Fruit fly (Drosophila melanogaster): ENCODE measurements around the gene HIP.

Gene HIP

dm6 chrX:3809085-3809484 lies 10.1 kb downstream of the HIP start:
- TF ChIP-seq achi (GFP tag; optimal IDR thresholded peaks at IDR 0.05) (no peak), Hr39 (GFP tag; optimal IDR thresholded peaks at IDR 0.05) (no peak), CG6276 (GFP tag; optimal IDR thresholded peaks at IDR 0.05) (no peak), Sox15 (GFP tag; optimal IDR thresholded peaks at IDR 0.05) (no peak), svp (GFP tag) (no peak), pdm3 (GFP tag; optimal IDR thresholded peaks at IDR 0.05) (no peak), CG4318 (GFP tag; optimal IDR thresholded peaks at IDR 0.05) (no peak), CG8632 (GFP tag; optimal IDR thresholded peaks at IDR 0.05) (no peak), Hr38 (GFP tag; optimal IDR thresholded peaks at IDR 0.05) (no peak), CG10631 (GFP tag; optimal IDR thresholded peaks at IDR 0.05) (no peak), Met (GFP tag; optimal IDR thresholded peaks at IDR 0.05) (no peak), CG3032 (tag; optimal IDR thresholded peaks at IDR 0.05) (no peak)

- TF ChIP-seq Hr38 (GFP tag; optimal IDR thresholded peaks at IDR 0.05) (no peak), achi (GFP tag; optimal IDR thresholded peaks at IDR 0.05) (no peak), CG11902 (GFP tag; optimal IDR thresholded peaks at IDR 0.05) (no peak), Gug (GFP tag; IDR thresholded peaks at IDR 0.05) (0 out of 2 replicates have a peak, but pooled peaks have one; percentile 23), CG4318 (GFP tag; optimal IDR thresholded peaks at IDR 0.05) (no peak), net (GFP tag; optimal IDR thresholded peaks at IDR 0.05) (peak; percentile 22), svp (GFP tag) (no peak), Smox (GFP tag; optimal IDR thresholded peaks at IDR 0.05) (no peak), CG34406 (GFP tag; optimal IDR thresholded peaks at IDR 0.05) (no peak), CG10669 (GFP tag; optimal IDR thresholded peaks at IDR 0.05) (no peak), CG11762 (GFP tag; optimal IDR thresholded peaks at IDR 0.05; ENCODE audit: insufficient read depth) (no peak), cyc (GFP tag; optimal IDR thresholded peaks at IDR 0.05) (no peak), ss (GFP tag; optimal IDR thresholded peaks at IDR 0.05) (no peak), pdm3 (GFP tag; optimal IDR thresholded peaks at IDR 0.05) (no peak), CG1621 (tag; optimal IDR thresholded peaks at IDR 0.05) (no peak), CG16779 (tag; optimal IDR thresholded peaks at IDR 0.05) (no peak), CG6792 (GFP tag; optimal IDR thresholded peaks at IDR 0.05) (no peak), esn (GFP tag; optimal IDR thresholded peaks at IDR 0.05) (no peak), CG31627 (GFP tag; optimal IDR thresholded peaks at IDR 0.05) (no peak), Hr4 (GFP tag; optimal IDR thresholded peaks at IDR 0.05) (no peak), CG6808 (GFP tag; optimal IDR thresholded peaks at IDR 0.05) (no peak), CG10631 (GFP tag; optimal IDR thresholded peaks at IDR 0.05) (no peak), fd59A (GFP tag; optimal IDR thresholded peaks at IDR 0.05) (no peak), CG6163 (GFP tag; IDR thresholded peaks at IDR 0.05) (peak; percentile 48; the same call in 1 of the 3 replicates), CG8119 (GFP tag; IDR thresholded peaks at IDR 0.05) (peak; percentile 33; the same call in 1 of the 3 replicates), CG3919 (GFP tag; optimal IDR thresholded peaks at IDR 0.05) (peak; percentile 42), CG8632 (GFP tag; optimal IDR thresholded peaks at IDR 0.05) (no peak), dsx (GFP tag; optimal IDR thresholded peaks at IDR 0.05; ENCODE audit: poor library complexity, severe bottlenecking) (peak; percentile 26), dac (GFP tag; optimal IDR thresholded peaks at IDR 0.05) (no peak), Eip78C (GFP tag) (no peak), acj6 (GFP tag; optimal IDR thresholded peaks at IDR 0.05) (no peak), vri (GFP tag; optimal IDR thresholded peaks at IDR 0.05) (no peak), CG6276 (GFP tag; optimal IDR thresholded peaks at IDR 0.05) (no peak), Ets21C (GFP tag; optimal IDR thresholded peaks at IDR 0.05) (no peak), Sox102F (GFP tag; optimal IDR thresholded peaks at IDR 0.05) (no peak), Blimp-1 (GFP tag; optimal IDR thresholded peaks at IDR 0.05) (no peak), fkh (GFP tag; optimal IDR thresholded peaks at IDR 0.05) (peak; percentile 63), CG8319 (GFP tag; optimal IDR thresholded peaks at IDR 0.05) (no peak), Hr39 (GFP tag; optimal IDR thresholded peaks at IDR 0.05) (no peak), Sox14 (GFP tag; optimal IDR thresholded peaks at IDR 0.05) (no peak), salr (GFP tag; optimal IDR thresholded peaks at IDR 0.05) (no peak), lz (GFP tag; optimal IDR thresholded peaks at IDR 0.05) (no peak), CG11294 (GFP tag; IDR thresholded peaks at IDR 0.05) (no peak), CG15336 (GFP tag; IDR thresholded peaks at IDR 0.05) (peak; percentile 49; the same call in 1 of the 2 replicates), OdsH (GFP tag; optimal IDR thresholded peaks at IDR 0.05) (no peak), CG9139 (GFP tag; optimal IDR thresholded peaks at IDR 0.05) (peak; percentile 6)
Measured at dm6 chrX:3811340-3811788, 12.4 kb downstream of the HIP start, which contains the start of gene ec. Gene ec, plus strand, starts transcription at chrX:3811698.
